Worm (Caenorhabditis elegans) whole organism, L4/young adult: ENCODE results near the gene rfip-2.

Source experiments
- W03F9.2 ChIP-seq: fragments of 150-350 bp; optimal IDR thresholded peaks from 2 replicates; lab custom pipeline; 2014; ENCODE audit warnings: missing biosample characterization, missing genetic modification characterization
- dao-5 ChIP-seq: sonication (generic microtip); optimal IDR thresholded peaks from 2 replicates; lab custom pipeline; 2016; ENCODE audit warnings: missing genotype, missing genetic modification characterization, moderate library complexity, missing compliant biosample characterization
- him-1 ChIP-seq: sonication (generic microtip); optimal IDR thresholded peaks from 2 replicates; lab custom pipeline; 2016; ENCODE audit warnings: missing genotype, missing genetic modification reagents, missing genetic modification characterization, missing compliant biosample characterization

rfip-2 gene

ce11 chrII:709081-709480, 14.5 kb upstream of the rfip-2 start, which contains the start of gene T02H6.1:
Gene T02H6.1 (plus strand): TSS chrII:709381.
- TF ChIP-seq W03F9.2 (tag; lab: Kevin White, UChicago) (no peak), dao-5 (no peak), him-1 (no peak)

ce11 chrII:721931-722330, 1.7 kb upstream of the rfip-2 start:
- TF ChIP-seq dao-5: no peak

ce11 chrII:724004-724403, 416 bp downstream of the rfip-2 start:
- no peak for TF ChIP-seq him-1
- TF ChIP-seq dao-5: no peak
- no peak for TF ChIP-seq W03F9.2 (tag; lab: Kevin White, UChicago)

DNA sequence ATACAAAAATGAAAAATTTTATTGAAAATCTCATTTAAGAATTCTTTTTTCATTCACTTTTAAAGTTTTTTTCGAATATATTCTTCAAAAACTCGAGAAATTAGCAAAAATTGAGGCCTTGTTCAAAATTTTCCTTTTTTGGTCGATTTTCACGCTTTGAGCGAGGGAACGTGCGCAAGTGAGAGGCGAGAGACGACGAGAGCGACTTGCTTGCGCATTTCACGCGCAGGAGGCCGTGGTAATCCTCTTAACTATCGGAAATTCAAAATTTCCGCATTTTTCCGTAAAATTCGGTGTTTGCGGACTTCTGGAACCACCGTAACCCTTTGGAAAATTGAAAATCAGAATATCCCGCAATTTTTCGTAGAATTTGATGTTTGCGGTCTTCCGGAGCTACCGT, 6.3 kb downstream of the rfip-2 start:
- TF ChIP-seq him-1 (no peak), dao-5 (no peak), W03F9.2 (tag; lab: Kevin White, UChicago) (no peak)

ce11 chrII:732393-732792, 8.8 kb downstream of the rfip-2 start:
- TF ChIP-seq dao-5: no peak
- no peak for TF ChIP-seq him-1
- no peak for TF ChIP-seq W03F9.2 (tag; lab: Kevin White, UChicago)

- no peak for TF ChIP-seq W03F9.2 (tag; lab: Kevin White, UChicago)
- TF ChIP-seq dao-5: no peak
- no peak for TF ChIP-seq him-1
These were observed 17.2 kb downstream of the rfip-2 start, which contains the start of gene fbxc-48 for ce11 chrII:740808-741207. Gene fbxc-48 (minus strand): TSS chrII:740908.

DNA sequence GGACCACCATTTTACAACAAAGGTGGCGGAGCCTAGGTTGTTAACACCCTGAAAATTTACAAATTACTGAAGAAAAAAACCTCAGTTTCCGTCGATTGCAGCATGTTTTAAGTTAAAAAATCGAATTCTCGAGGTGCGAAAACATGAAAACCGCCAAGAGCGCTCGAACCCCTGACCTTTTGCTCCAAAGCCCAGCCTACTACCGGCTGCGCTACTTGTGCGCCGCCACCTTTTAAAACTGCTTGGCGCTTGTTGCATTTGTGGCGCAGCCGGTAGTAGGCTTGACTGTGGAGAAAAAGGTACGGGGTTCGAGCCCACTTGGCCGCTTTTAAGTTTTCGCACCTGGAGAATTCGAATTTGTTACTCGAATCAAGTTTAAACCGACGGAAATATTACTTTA, 26.6 kb downstream of the rfip-2 start, which contains the start of gene snt-6:
Gene snt-6, minus strand, starts transcription at position 58 of the 400 bp plus-strand sequence.
- TF ChIP-seq dao-5 (no peak), W03F9.2 (tag; lab: Kevin White, UChicago) (no peak), him-1 (no peak)

ce11 chrII:751850-752249, 28.3 kb downstream of the rfip-2 start:
- no peak for TF ChIP-seq him-1
- TF ChIP-seq dao-5: no peak
- TF ChIP-seq W03F9.2 (tag; lab: Kevin White, UChicago): no peak

DNA sequence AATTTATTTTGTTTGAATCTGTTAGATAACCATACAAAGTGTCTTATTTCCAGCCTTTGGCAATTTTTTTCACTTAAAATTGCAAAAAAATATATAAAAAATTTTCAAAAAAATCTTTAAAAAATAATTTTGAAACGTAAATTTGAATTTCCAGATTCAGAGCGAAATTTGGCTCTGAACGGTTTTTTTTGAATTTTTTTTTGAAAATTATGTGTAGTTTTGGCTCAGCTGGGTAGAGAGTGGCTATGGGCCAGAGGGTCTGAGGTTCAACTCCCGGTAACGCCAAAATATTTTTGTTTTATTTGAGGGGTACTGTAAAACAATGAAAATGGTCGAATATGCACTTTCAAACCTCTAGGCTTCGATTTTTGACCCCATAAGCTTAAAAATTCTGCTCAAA, 29.9 kb downstream of the rfip-2 start:
- TF ChIP-seq him-1 (no peak), dao-5 (no peak), W03F9.2 (tag; lab: Kevin White, UChicago) (no peak)

- TF ChIP-seq dao-5: no peak
- TF ChIP-seq W03F9.2 (tag; lab: Kevin White, UChicago): no peak
- no peak for TF ChIP-seq him-1
These were observed 31.4 kb downstream of the rfip-2 start for ce11 chrII:754971-755370.

DNA sequence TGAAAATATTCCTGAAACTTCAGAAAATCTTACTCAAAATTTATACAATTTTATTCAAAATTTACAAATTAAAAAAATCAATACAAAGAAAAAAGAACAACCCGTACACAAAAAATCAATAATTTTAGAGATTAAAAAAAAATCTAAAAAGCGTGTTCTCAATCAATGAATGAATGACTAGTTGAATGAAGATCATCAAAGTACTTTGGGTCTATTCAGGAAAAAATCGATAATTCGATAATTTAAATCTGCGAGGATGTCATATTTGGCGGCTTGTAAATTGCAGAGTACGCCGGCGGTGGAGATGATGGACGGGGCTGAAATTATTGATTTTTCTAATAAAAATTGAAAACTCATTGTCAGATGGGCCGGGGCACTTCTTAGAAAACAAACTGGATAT, 32.6 kb downstream of the rfip-2 start:
- TF ChIP-seq dao-5: no peak
- TF ChIP-seq W03F9.2 (tag; lab: Kevin White, UChicago): no peak
- TF ChIP-seq him-1: no peak

DNA sequence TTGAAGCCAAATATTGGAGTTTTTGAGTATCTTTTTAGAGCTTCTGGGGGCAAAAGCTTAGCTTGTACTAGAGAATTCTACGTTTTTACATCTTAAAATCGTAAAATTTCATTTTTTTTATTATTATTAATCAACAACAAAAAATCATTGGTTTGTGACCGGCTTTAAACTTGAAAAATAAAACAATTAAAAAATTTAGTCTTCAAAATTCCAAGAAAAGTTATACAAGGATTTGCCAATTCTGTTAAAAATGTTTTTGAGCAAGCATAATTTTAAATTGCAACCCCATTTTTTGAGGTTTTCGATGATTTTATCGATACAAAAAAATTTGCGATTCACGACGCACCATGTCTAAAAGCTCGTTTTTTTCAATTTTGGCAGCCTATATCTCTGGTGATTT, 33.6 kb downstream of the rfip-2 start:
- TF ChIP-seq him-1 (no peak), W03F9.2 (tag; lab: Kevin White, UChicago) (no peak), dao-5 (no peak)

DNA sequence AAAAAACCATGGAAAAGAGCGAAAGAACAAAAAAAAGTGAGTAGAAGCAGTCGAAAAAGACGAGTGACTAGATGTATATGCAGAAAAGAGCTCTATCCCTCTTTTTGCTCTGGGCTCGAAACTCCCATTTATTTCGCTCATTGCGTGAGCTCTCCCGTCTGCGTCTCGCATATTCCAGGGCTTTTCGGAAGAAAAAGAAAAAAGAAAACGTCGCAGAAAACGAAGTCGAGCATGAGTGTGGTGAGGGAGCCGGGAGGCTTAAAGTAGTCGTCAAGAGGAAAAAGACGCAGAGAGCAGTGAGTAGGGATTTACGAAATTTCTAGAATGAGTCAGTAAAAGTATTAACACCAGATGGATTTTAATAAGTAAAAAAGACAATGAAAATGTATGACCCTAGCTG, 36.2 kb downstream of the rfip-2 start:
- TF ChIP-seq dao-5: no peak
- TF ChIP-seq him-1: peak; percentile 79

- no peak for TF ChIP-seq him-1
- no peak for TF ChIP-seq W03F9.2 (tag; lab: Kevin White, UChicago)
- no peak for TF ChIP-seq dao-5
These were observed 36.7 kb downstream of the rfip-2 start for ce11 chrII:760276-760675.

ce11 chrII:762942-763341, 39.4 kb downstream of the rfip-2 start:
- TF ChIP-seq dao-5: no peak
- TF ChIP-seq W03F9.2 (tag; lab: Kevin White, UChicago): no peak
- TF ChIP-seq him-1: no peak

- TF ChIP-seq him-1 (no peak), dao-5 (no peak), W03F9.2 (tag; lab: Kevin White, UChicago) (no peak)
These were observed 40.8 kb downstream of the rfip-2 start for ce11 chrII:764385-764784.

ce11 chrII:765219-765618, 41.6 kb downstream of the rfip-2 start, which contains the start of gene C08G5.7:
Gene C08G5.7 (minus strand): TSS chrII:765319.
- no peak for TF ChIP-seq him-1
- no peak for TF ChIP-seq dao-5
- TF ChIP-seq W03F9.2 (tag; lab: Kevin White, UChicago): no peak
